Worm (Caenorhabditis elegans): Measurements from ENCODE around the gene nlp-56.
A peak's percentile ranks its signal among the peaks of the same experiment; 100 is the strongest.

nlp-56 gene

ce11 chrIV:14806903-14807302 is 22.4 kb upstream of the nlp-56 start, which contains the start of gene oig-5:
Gene oig-5, plus strand, starts transcription at chrIV:14807203.
- TF ChIP-seq ztf-29 (GFP tag; IDR thresholded peaks at IDR 0.05), result no peak
- no peak for TF ChIP-seq flt-1 (GFP tag; IDR thresholded peaks at IDR 0.05)
- TF ChIP-seq ztf-23 (GFP tag; IDR thresholded peaks at IDR 0.05), result no peak
- no peak for TF ChIP-seq ref-1 (GFP tag; conservative IDR thresholded peaks at IDR 0.05)
- TF ChIP-seq med-1 (GFP tag; optimal IDR thresholded peaks at IDR 0.05; ENCODE audit: insufficient read depth), result no peak
- TF ChIP-seq cog-1 (tag; optimal IDR thresholded peaks at IDR 0.05), result no peak
- no peak for TF ChIP-seq tab-1 (GFP tag; IDR thresholded peaks at IDR 0.05)
- no peak for TF ChIP-seq klf-2 (GFP tag; conservative IDR thresholded peaks at IDR 0.05)
- no peak for TF ChIP-seq T22C8.4 (GFP tag; IDR thresholded peaks at IDR 0.05)

DNA sequence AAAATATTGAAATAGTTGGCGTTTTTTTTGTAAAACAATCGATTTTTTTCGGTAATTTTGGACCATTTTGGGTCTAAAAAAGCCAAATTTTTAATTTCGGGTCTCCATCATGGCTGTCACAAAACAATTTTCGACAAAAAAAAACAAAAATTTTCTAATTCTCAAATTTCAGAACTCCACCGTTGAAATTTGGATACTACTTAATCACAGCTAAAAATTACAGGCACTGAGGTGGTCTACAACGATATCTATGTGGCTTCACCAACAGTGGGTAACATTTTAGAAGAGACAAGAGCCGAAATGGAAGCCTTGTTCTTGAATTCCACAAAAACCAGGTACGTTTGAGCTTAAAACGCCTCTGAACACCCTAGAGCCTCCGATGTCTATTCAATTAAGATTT is 17.8 kb upstream of the nlp-56 start, which contains the start of gene Y57G11C.1142:
TSS of gene Y57G11C.1142 (plus strand) at position 301 of the 400 bp plus-strand sequence.
- TF ChIP-seq ref-1 (GFP tag; conservative IDR thresholded peaks at IDR 0.05), result no peak
- TF ChIP-seq T22C8.4 (GFP tag; IDR thresholded peaks at IDR 0.05), result no peak
- no peak for TF ChIP-seq med-1 (GFP tag; optimal IDR thresholded peaks at IDR 0.05; ENCODE audit: insufficient read depth)
- no peak for TF ChIP-seq flt-1 (GFP tag; IDR thresholded peaks at IDR 0.05)
- TF ChIP-seq ztf-29 (GFP tag; IDR thresholded peaks at IDR 0.05), result no peak
- TF ChIP-seq cog-1 (tag; optimal IDR thresholded peaks at IDR 0.05), result no peak
- TF ChIP-seq ztf-23 (GFP tag; IDR thresholded peaks at IDR 0.05), result no peak
- no peak for TF ChIP-seq tab-1 (GFP tag; IDR thresholded peaks at IDR 0.05)
- no peak for TF ChIP-seq klf-2 (GFP tag; conservative IDR thresholded peaks at IDR 0.05)

DNA sequence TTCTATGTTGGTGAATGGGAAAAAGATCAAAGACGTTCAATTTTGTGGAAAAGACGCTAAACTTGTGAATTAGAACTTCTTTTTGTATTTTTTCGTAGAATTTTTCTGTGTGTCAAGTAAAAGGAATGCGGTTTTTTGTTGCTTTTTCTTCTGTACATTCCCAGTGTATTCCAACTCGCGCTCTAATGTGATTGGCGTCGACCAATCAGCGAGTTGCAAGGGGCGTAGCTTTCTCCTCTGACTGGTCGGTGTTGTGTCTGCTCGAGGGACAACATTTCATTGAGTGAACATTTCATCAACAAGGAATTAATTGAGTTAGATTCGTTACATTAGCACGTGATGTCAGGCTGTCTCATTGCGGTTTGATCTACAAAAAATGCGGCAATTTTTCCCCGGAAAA is 16.4 kb upstream of the nlp-56 start:
- TF ChIP-seq ztf-23 (GFP tag; IDR thresholded peaks at IDR 0.05) (no peak), cog-1 (tag; optimal IDR thresholded peaks at IDR 0.05) (no peak), T22C8.4 (GFP tag; IDR thresholded peaks at IDR 0.05) (no peak), flt-1 (GFP tag; IDR thresholded peaks at IDR 0.05) (no peak), ref-1 (GFP tag; conservative IDR thresholded peaks at IDR 0.05) (no peak), med-1 (GFP tag; optimal IDR thresholded peaks at IDR 0.05; ENCODE audit: insufficient read depth) (no peak), ztf-29 (GFP tag; IDR thresholded peaks at IDR 0.05) (no peak), tab-1 (GFP tag; IDR thresholded peaks at IDR 0.05) (no peak), klf-2 (GFP tag; conservative IDR thresholded peaks at IDR 0.05) (no peak)

- TF ChIP-seq cog-1 (tag; optimal IDR thresholded peaks at IDR 0.05) (no peak), flt-1 (GFP tag; IDR thresholded peaks at IDR 0.05) (no peak), ref-1 (GFP tag; conservative IDR thresholded peaks at IDR 0.05) (no peak), ztf-29 (GFP tag; IDR thresholded peaks at IDR 0.05) (no peak), tab-1 (GFP tag; IDR thresholded peaks at IDR 0.05) (no peak), med-1 (GFP tag; optimal IDR thresholded peaks at IDR 0.05; ENCODE audit: insufficient read depth) (no peak), T22C8.4 (GFP tag; IDR thresholded peaks at IDR 0.05) (no peak), klf-2 (GFP tag; conservative IDR thresholded peaks at IDR 0.05) (no peak), ztf-23 (GFP tag; IDR thresholded peaks at IDR 0.05) (no peak)
Measured at ce11 chrIV:14799186-14799585, 14.6 kb upstream of the nlp-56 start, which contains the start of gene Y57G11C.14. Gene Y57G11C.14, plus strand, starts transcription at chrIV:14799311.

DNA sequence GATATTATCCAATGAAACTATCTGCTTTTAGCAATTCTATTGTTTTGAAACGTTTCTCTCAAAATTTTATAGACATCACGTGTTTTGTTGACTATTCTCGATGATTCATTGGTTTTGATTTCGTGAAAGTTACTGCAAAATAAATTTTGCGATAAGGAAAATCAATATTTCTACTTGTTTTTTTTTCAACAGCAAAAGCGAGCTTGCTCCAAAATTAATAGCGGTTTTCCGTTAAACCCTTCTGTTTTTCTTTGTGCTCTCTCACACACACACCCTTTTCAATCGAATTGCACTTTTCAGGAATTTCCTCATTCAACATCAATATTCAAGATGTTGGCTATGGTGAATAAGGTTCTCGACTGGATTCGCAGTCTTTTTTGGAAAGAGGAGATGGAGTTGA is 13.3 kb upstream of the nlp-56 start, which contains the start of gene arl-8:
TSS of gene arl-8 (plus strand) at position 301 of the 400 bp plus-strand sequence.
- TF ChIP-seq ztf-23 (GFP tag; IDR thresholded peaks at IDR 0.05), result no peak
- no peak for TF ChIP-seq ref-1 (GFP tag; conservative IDR thresholded peaks at IDR 0.05)
- TF ChIP-seq cog-1 (tag; optimal IDR thresholded peaks at IDR 0.05), result no peak
- TF ChIP-seq T22C8.4 (GFP tag; IDR thresholded peaks at IDR 0.05), result no peak
- no peak for TF ChIP-seq ztf-29 (GFP tag; IDR thresholded peaks at IDR 0.05)
- TF ChIP-seq flt-1 (GFP tag; IDR thresholded peaks at IDR 0.05), result no peak
- no peak for TF ChIP-seq tab-1 (GFP tag; IDR thresholded peaks at IDR 0.05)
- no peak for TF ChIP-seq klf-2 (GFP tag; conservative IDR thresholded peaks at IDR 0.05)
- TF ChIP-seq med-1 (GFP tag; optimal IDR thresholded peaks at IDR 0.05; ENCODE audit: insufficient read depth), result no peak

- no peak for TF ChIP-seq ztf-29 (GFP tag; IDR thresholded peaks at IDR 0.05)
- no peak for TF ChIP-seq flt-1 (GFP tag; IDR thresholded peaks at IDR 0.05)
- no peak for TF ChIP-seq ref-1 (GFP tag; conservative IDR thresholded peaks at IDR 0.05)
- TF ChIP-seq T22C8.4 (GFP tag; IDR thresholded peaks at IDR 0.05), result no peak
- no peak for TF ChIP-seq ztf-23 (GFP tag; IDR thresholded peaks at IDR 0.05)
- TF ChIP-seq tab-1 (GFP tag; IDR thresholded peaks at IDR 0.05), result no peak
- TF ChIP-seq cog-1 (tag; optimal IDR thresholded peaks at IDR 0.05), result no peak
- TF ChIP-seq med-1 (GFP tag; optimal IDR thresholded peaks at IDR 0.05; ENCODE audit: insufficient read depth), result no peak
- no peak for TF ChIP-seq klf-2 (GFP tag; conservative IDR thresholded peaks at IDR 0.05)
Measured at ce11 chrIV:14797354-14797753, 12.8 kb upstream of the nlp-56 start, which contains the start of the genes Y57G11C.1147 and nuo-3. Gene Y57G11C.1147, minus strand, starts transcription at chrIV:14797514. Gene nuo-3, minus strand, starts transcription at chrIV:14797544.

DNA sequence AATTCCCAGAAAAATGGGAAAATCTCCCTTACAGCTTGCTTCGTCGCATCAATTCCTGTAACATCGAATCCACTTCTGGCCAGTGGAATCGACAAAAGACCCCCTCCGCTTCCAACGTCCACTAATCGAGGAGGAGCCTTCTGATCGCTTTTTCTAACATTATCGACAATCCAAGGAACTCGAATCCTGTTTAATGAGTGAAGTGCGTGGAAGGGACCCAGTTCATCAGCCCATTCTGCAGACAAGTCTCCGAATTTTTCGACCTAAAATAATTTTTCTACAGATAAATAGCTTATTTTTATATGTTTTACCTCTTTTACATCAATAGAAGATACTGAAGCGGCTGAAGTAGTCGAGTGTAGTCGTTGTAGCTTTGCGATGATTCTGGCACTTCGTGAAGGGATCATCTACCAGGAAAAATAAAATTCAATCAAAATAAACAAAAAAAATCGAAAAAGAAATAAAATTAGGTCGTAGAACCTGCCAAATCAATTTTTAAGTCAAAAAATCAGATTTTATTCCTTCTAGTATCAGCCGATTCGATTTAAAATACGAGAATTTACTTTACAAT is 11.5 kb upstream of the nlp-56 start, which contains the start of gene coq-3:
TSS of gene coq-3 (minus strand) at position 407 of the 571 bp plus-strand sequence.
- TF ChIP-seq cog-1 (tag; optimal IDR thresholded peaks at IDR 0.05) (no peak), med-1 (GFP tag; optimal IDR thresholded peaks at IDR 0.05; ENCODE audit: insufficient read depth) (no peak), ztf-29 (GFP tag; IDR thresholded peaks at IDR 0.05) (no peak), klf-2 (GFP tag; conservative IDR thresholded peaks at IDR 0.05) (no peak), tab-1 (GFP tag; IDR thresholded peaks at IDR 0.05) (no peak), ztf-23 (GFP tag; IDR thresholded peaks at IDR 0.05) (no peak), flt-1 (GFP tag; IDR thresholded peaks at IDR 0.05) (no peak), T22C8.4 (GFP tag; IDR thresholded peaks at IDR 0.05) (no peak), ref-1 (GFP tag; conservative IDR thresholded peaks at IDR 0.05) (no peak)

ce11 chrIV:14793900-14794624 is 9.5 kb upstream of the nlp-56 start:
- TF ChIP-seq ztf-29 (GFP tag; IDR thresholded peaks at IDR 0.05) (peak; percentile 78; the same call in 1 of the 2 replicates), cog-1 (tag; optimal IDR thresholded peaks at IDR 0.05) (peak; percentile 54), ref-1 (GFP tag; conservative IDR thresholded peaks at IDR 0.05) (no peak), T22C8.4 (GFP tag; IDR thresholded peaks at IDR 0.05) (peak; percentile 86)

Measured in whole organism, midembryonic.